Worm (Caenorhabditis elegans) whole organism, late embryonic: ENCODE results near the gene lin-29.
A peak's percentile ranks its signal among the peaks of the same experiment; 100 is the strongest.

Experiments
- F13H6.1 ChIP-seq: sonication (generic microtip); optimal IDR thresholded peaks from 2 replicates; lab custom pipeline; 2016; ENCODE audit warnings: missing genetic modification characterization, missing compliant biosample characterization
- K09A11.1 ChIP-seq: sonication (generic microtip); optimal IDR thresholded peaks from 2 replicates; lab custom pipeline; 2017; ENCODE audit warnings: antibody characterized with exemption, mild to moderate bottlenecking, missing genetic modification characterization, missing compliant biosample characterization; ENCODE audit not compliant: insufficient read depth
- T23F11.4 ChIP-seq: fragments of 200-800 bp; sonication (Bioruptor generic); optimal IDR thresholded peaks from 2 replicates; lab custom pipeline; 2018; ENCODE audit warnings: mild to moderate bottlenecking, missing genetic modification characterization, missing compliant biosample characterization
- Y22D7AL.16 ChIP-seq: sonication (generic microtip); optimal IDR thresholded peaks from 2 replicates; lab custom pipeline; 2016; ENCODE audit warnings: missing genetic modification characterization, missing compliant biosample characterization
- ahr-1 ChIP-seq: sonication (generic microtip); optimal IDR thresholded peaks from 2 replicates; lab custom pipeline; 2016; ENCODE audit warnings: missing genetic modification characterization, missing compliant biosample characterization
- ama-1 ChIP-seq: fragments of 150-350 bp; optimal IDR thresholded peaks from 2 replicates; lab custom pipeline; 2014
- ceh-14 ChIP-seq: sonication (generic microtip); optimal IDR thresholded peaks from 2 replicates; lab custom pipeline; 2016; ENCODE audit warnings: missing genotype, missing genetic modification characterization, missing compliant biosample characterization
- ceh-18 ChIP-seq: sonication (generic microtip); optimal IDR thresholded peaks from 2 replicates; lab custom pipeline; 2016; ENCODE audit warnings: missing genetic modification characterization, missing compliant biosample characterization
- ceh-2 ChIP-seq: sonication (generic microtip); optimal IDR thresholded peaks from 2 replicates; lab custom pipeline; 2016; ENCODE audit warnings: missing genotype, missing genetic modification characterization, missing compliant biosample characterization
- ceh-24 ChIP-seq: sonication (generic microtip); optimal IDR thresholded peaks from 2 replicates; lab custom pipeline; 2016; ENCODE audit warnings: mild to moderate bottlenecking, missing genetic modification characterization, missing compliant biosample characterization
- ceh-30 ChIP-seq: fragments of 150-350 bp; optimal IDR thresholded peaks from 2 replicates; lab custom pipeline; 2014; ENCODE audit warnings: missing biosample characterization, missing genetic modification characterization
- ceh-48 ChIP-seq: sonication (generic microtip); optimal IDR thresholded peaks from 2 replicates; lab custom pipeline; 2016; ENCODE audit warnings: missing genetic modification characterization, inconsistent platforms, missing compliant biosample characterization
- ceh-9 ChIP-seq: sonication (generic microtip); optimal IDR thresholded peaks from 2 replicates; lab custom pipeline; 2016; ENCODE audit warnings: mild to moderate bottlenecking, missing genetic modification characterization, inconsistent platforms, missing compliant biosample characterization
- dmd-4 ChIP-seq: sonication (generic microtip); optimal IDR thresholded peaks from 2 replicates; lab custom pipeline; 2016; ENCODE audit warnings: borderline replicate concordance, missing genetic modification characterization, missing compliant biosample characterization
- dve-1 ChIP-seq: sonication (generic microtip); optimal IDR thresholded peaks from 2 replicates; lab custom pipeline; 2017; ENCODE audit warnings: antibody characterized with exemption, mild to moderate bottlenecking, missing genetic modification characterization, missing compliant biosample characterization
- eyg-1 ChIP-seq: sonication (generic microtip); optimal IDR thresholded peaks from 2 replicates; lab custom pipeline; 2016; ENCODE audit warnings: missing genotype, missing genetic modification characterization, missing compliant biosample characterization
- gmeb-2 ChIP-seq: sonication (generic microtip); optimal IDR thresholded peaks from 2 replicates; lab custom pipeline; 2016; ENCODE audit warnings: missing genetic modification characterization, inconsistent platforms, missing compliant biosample characterization
- hlh-13 ChIP-seq: fragments of 200-800 bp; sonication (Bioruptor generic); optimal IDR thresholded peaks from 2 replicates; lab custom pipeline; 2018; ENCODE audit warnings: mild to moderate bottlenecking, missing genetic modification characterization, missing compliant biosample characterization
- lim-6 ChIP-seq: sonication (generic microtip); optimal IDR thresholded peaks from 2 replicates; lab custom pipeline; 2016; ENCODE audit warnings: missing genetic modification characterization, missing compliant biosample characterization
- lin-11 ChIP-seq: fragments of 200-800 bp; sonication (Bioruptor generic); optimal IDR thresholded peaks from 2 replicates; lab custom pipeline; 2018; ENCODE audit warnings: mild to moderate bottlenecking, missing genetic modification characterization, missing compliant biosample characterization
- madf-2 ChIP-seq: sonication (generic microtip); optimal IDR thresholded peaks from 2 replicates; lab custom pipeline; 2017; ENCODE audit warnings: missing genetic modification characterization, missing compliant biosample characterization
- nfya-1 ChIP-seq: sonication (generic microtip); optimal IDR thresholded peaks from 2 replicates; lab custom pipeline; 2017; ENCODE audit warnings: missing genetic modification characterization, mild to moderate bottlenecking, missing compliant biosample characterization, antibody characterized with exemption, moderate library complexity
- nhr-11 ChIP-seq: fragments of 150-350 bp; optimal IDR thresholded peaks from 2 replicates; lab custom pipeline; 2014; ENCODE audit warnings: missing biosample characterization, missing genetic modification characterization
- nhr-232 ChIP-seq: sonication (generic microtip); optimal IDR thresholded peaks from 2 replicates; lab custom pipeline; 2016; ENCODE audit warnings: missing genetic modification characterization, missing compliant biosample characterization
- npax-4 ChIP-seq: sonication (generic microtip); optimal IDR thresholded peaks from 2 replicates; lab custom pipeline; 2016; ENCODE audit warnings: missing genetic modification characterization, missing compliant biosample characterization
- pat-9 ChIP-seq: fragments of 200-800 bp; sonication (Bioruptor generic); optimal IDR thresholded peaks from 2 replicates; lab custom pipeline; 2018; ENCODE audit warnings: mild to moderate bottlenecking, missing genetic modification characterization, moderate library complexity, missing compliant biosample characterization
- pax-1 ChIP-seq: fragments of 150-350 bp; optimal IDR thresholded peaks from 2 replicates; lab custom pipeline; 2014; ENCODE audit warnings: missing biosample characterization, missing genetic modification characterization
- pha-2 ChIP-seq: sonication (generic microtip); optimal IDR thresholded peaks from 2 replicates; lab custom pipeline; 2017; ENCODE audit warnings: mild to moderate bottlenecking, missing genetic modification characterization, missing compliant biosample characterization
- pha-4 ChIP-seq: fragments of 150-350 bp; optimal IDR thresholded peaks from 2 replicates; lab custom pipeline; 2018; ENCODE audit warnings: missing biosample characterization, missing genetic modification reagents, missing genetic modification characterization
- pqm-1 ChIP-seq: sonication (generic microtip); optimal IDR thresholded peaks from 2 replicates; lab custom pipeline; 2016; ENCODE audit warnings: missing genetic modification characterization, missing compliant biosample characterization
- sox-4 ChIP-seq: sonication (generic microtip); optimal IDR thresholded peaks from 2 replicates; lab custom pipeline; 2017; ENCODE audit warnings: mild to moderate bottlenecking, missing genetic modification characterization, inconsistent platforms, missing compliant biosample characterization
- tbx-7 ChIP-seq: sonication (generic microtip); optimal IDR thresholded peaks from 2 replicates; lab custom pipeline; 2016; ENCODE audit warnings: missing genotype, missing genetic modification characterization, missing compliant biosample characterization
- ttx-3 ChIP-seq: sonication (generic microtip); optimal IDR thresholded peaks from 2 replicates; lab custom pipeline; 2016; ENCODE audit warnings: missing genetic modification reagents, missing genetic modification characterization, missing compliant biosample characterization
- unc-3 ChIP-seq, 2 experiments: fragments of 200-800 bp in 1 of 2; sonication (Bioruptor generic) in 1 of 2; sonication (generic microtip) in 1 of 2; conservative IDR thresholded peaks in 1 of 2; optimal IDR thresholded peaks in 1 of 2; 2 replicates each; pipeline versions ENCODE4 v1.3.6 to Lab custom; 2016 to 2022; ENCODE audit warnings: missing compliant biosample characterization in 2 of 2, missing genetic modification characterization in 2 of 2, missing genetic modification reagents in 1 of 2
- unc-55 ChIP-seq: sonication (generic microtip); optimal IDR thresholded peaks from 2 replicates; lab custom pipeline; 2017; ENCODE audit warnings: missing biosample characterization, missing genetic modification reagents, missing genetic modification characterization
- zip-5 ChIP-seq: sonication (generic microtip); optimal IDR thresholded peaks from 2 replicates; lab custom pipeline; 2016; ENCODE audit warnings: missing genetic modification characterization, missing compliant biosample characterization

The lin-29 gene

DNA sequence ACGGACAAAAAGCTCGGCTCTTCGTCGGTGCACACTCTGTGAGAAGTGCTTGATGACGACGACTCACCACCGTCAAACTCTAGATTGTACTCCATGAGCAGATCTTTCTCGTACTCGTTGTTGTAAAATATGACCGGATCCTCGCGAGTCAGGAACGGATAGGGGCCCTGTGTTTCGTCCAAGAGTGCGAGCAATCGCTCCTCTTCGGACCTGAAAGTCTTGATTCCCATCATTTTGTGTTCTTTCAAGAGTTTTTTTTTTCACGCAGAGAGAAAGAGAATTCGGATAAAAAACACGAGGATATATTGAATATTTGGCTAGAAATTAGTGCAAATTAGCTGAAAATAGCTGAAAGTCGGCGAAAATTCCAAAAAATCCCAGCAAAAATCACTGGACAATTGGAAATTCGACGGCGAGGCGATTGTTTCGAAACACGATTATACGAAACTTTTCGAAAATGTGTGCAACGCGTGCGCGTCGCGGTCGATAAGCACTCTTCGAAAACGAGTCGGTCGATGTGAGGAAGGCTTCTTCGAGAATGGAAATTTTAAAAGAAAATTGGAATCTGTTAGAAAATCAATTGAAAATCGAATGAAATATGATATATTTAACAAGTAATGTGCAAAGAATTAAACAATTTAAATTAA lies 44.4 kb upstream of the lin-29 start, which contains the start of the genes ash-2 and Y17G7B.20:
TSS of gene ash-2 (plus strand) at position 390 of the 647 bp plus-strand sequence.
TSS of gene Y17G7B.20 (minus strand) at position 396 of the 647 bp plus-strand sequence.
- TF ChIP-seq ceh-24 (tag; lab: Kevin White, UChicago) = no peak
- no peak for TF ChIP-seq ceh-9
- peak; percentile 45 for TF ChIP-seq ama-1 (lab: Kevin White, UChicago)
- TF ChIP-seq nfya-1 (tag; lab: Kevin White, UChicago) = peak; percentile 0
- TF ChIP-seq ceh-18 (tag; lab: Kevin White, UChicago) = no peak
- peak; percentile 14 for TF ChIP-seq ceh-2 (tag; lab: Kevin White, UChicago)
- TF ChIP-seq unc-3 (GFP tag; conservative IDR thresholded peaks at IDR 0.05; lab: Robert Waterston, UW) = no peak
- peak; percentile 41 for TF ChIP-seq unc-3 (tag; optimal IDR thresholded peaks at IDR 0.05; lab: Kevin White, UChicago)

DNA sequence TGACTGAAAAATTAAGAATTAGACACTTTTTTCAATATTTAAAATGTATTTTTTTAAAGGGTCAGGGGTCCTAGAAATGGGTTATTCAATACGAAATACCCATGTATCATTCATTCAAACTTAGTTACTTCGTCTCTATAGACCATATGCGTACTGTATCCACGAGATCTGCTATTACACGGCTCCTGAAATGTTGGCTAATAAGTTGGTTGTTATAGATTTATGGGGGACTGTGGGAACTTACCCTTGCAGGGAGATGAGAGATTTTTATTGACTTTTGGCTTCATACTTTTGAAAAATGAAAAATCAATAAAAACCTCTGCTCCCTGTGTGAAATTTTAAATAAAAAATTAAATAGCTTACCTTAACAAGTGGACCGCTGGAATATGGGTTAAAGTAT lies 43.8 kb upstream of the lin-29 start:
- TF ChIP-seq ttx-3 (tag; lab: Kevin White, UChicago) (no peak), unc-55 (GFP tag; lab: Kevin White, UChicago) (no peak), eyg-1 (no peak), pax-1 (tag; lab: Kevin White, UChicago) (no peak), pha-4 (tag; lab: Kevin White, UChicago) (no peak), nhr-232 (tag; lab: Kevin White, UChicago) (no peak), ceh-30 (no peak), nhr-11 (tag; lab: Kevin White, UChicago) (no peak), npax-4 (no peak), F13H6.1 (tag; lab: Kevin White, UChicago) (no peak), tbx-7 (tag; lab: Kevin White, UChicago) (no peak), sox-4 (tag; lab: Kevin White, UChicago) (no peak), zip-5 (tag; lab: Kevin White, UChicago) (no peak), nfya-1 (tag; lab: Kevin White, UChicago) (no peak), pat-9 (tag; lab: Kevin White, UChicago) (no peak), ceh-48 (tag; lab: Kevin White, UChicago) (no peak), dmd-4 (no peak), dve-1 (tag; lab: Kevin White, UChicago) (no peak), lim-6 (no peak), ahr-1 (tag; lab: Kevin White, UChicago) (no peak)

DNA sequence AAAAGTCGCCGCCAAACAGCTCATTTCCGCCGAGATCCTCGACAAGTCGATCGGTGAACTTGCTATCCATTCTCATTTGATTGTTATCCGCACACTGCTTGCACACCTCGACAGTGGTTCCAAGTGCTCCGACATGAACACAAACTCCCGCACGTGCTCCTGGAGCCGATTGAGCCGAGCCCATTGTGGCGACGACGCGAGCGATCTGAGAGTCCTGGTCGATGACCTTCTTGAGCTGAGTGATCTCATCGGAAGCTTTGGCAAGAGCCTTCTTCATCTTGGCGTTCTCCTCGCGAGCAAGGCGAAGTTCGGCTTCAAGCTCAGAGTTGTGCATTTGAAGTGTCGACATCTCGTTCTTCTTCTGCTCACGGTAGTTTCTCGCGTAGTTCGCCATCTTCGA lies 43.3 kb upstream of the lin-29 start:
- TF ChIP-seq pat-9 (tag; lab: Kevin White, UChicago) = no peak
- TF ChIP-seq ceh-18 (tag; lab: Kevin White, UChicago) = no peak
- TF ChIP-seq lin-11 = no peak
- no peak for TF ChIP-seq ceh-14 (tag; lab: Kevin White, UChicago)
- TF ChIP-seq nhr-11 (tag; lab: Kevin White, UChicago) = no peak
- no peak for TF ChIP-seq zip-5 (tag; lab: Kevin White, UChicago)
- TF ChIP-seq ceh-2 (tag; lab: Kevin White, UChicago) = no peak
- TF ChIP-seq T23F11.4 (GFP tag; lab: Kevin White, UChicago) = no peak
- no peak for TF ChIP-seq madf-2 (tag; lab: Kevin White, UChicago)
- TF ChIP-seq ceh-48 (tag; lab: Kevin White, UChicago) = no peak
- TF ChIP-seq npax-4 = no peak
- TF ChIP-seq pha-2 = no peak
- TF ChIP-seq pqm-1 (tag; lab: Kevin White, UChicago) = no peak
- TF ChIP-seq gmeb-2 (tag; lab: Kevin White, UChicago) = no peak
- no peak for TF ChIP-seq hlh-13
- no peak for TF ChIP-seq Y22D7AL.16 (tag; lab: Kevin White, UChicago)
- TF ChIP-seq F13H6.1 (tag; lab: Kevin White, UChicago) = no peak
- TF ChIP-seq pax-1 (tag; lab: Kevin White, UChicago) = no peak
- TF ChIP-seq K09A11.1 (tag; lab: Kevin White, UChicago) = no peak
